Fruit fly (Drosophila melanogaster): ENCODE measurements around the gene pum.

pum gene

DNA sequence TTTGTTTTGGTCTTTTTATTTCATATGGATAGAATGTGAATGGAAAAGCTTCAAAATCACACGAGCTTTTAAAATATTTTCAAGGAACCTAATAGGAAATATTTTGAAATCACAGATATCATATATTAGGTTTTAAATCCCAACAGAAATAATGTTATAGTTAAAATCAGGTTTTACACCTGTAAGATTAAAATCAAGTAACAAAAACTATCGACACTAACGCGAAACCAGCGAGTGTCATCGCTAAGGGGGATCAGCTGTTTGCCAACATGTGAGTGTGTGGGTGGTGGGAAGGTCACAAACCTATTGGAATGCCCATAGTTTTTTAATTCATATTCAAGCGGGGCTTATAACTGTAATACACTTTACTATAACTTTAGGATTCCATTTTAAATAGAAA lies 198.8 kb downstream of the pum start, which contains the start of gene hyx (continued):
- no peak for TF ChIP-seq CG2116 (GFP tag; optimal IDR thresholded peaks at IDR 0.05)
- TF ChIP-seq CG9797 (GFP tag; optimal IDR thresholded peaks at IDR 0.05): no peak
- peak; percentile 20 for TF ChIP-seq CG10147 (GFP tag; optimal IDR thresholded peaks at IDR 0.05)
- TF ChIP-seq CG8388 (GFP tag; optimal IDR thresholded peaks at IDR 0.05): peak; percentile 41
- 0 out of 2 replicates have a peak, but pooled peaks have one; percentile 18 for TF ChIP-seq chm (GFP tag; IDR thresholded peaks at IDR 0.05)
- peak; percentile 56; the same call in 1 of the 3 replicates for TF ChIP-seq tgo (GFP tag; IDR thresholded peaks at IDR 0.05)
- 0 out of 3 replicates have a peak, but pooled peaks have one; percentile 15 for TF ChIP-seq CG17361 (GFP tag; IDR thresholded peaks at IDR 0.05)
- TF ChIP-seq zfh2 (GFP tag; optimal IDR thresholded peaks at IDR 0.05): peak; percentile 54
- TF ChIP-seq sr (GFP tag; IDR thresholded peaks at IDR 0.05): peak; percentile 79; the same call in 2 of the 3 replicates
- peak; percentile 77 for TF ChIP-seq CG2120 (GFP tag; optimal IDR thresholded peaks at IDR 0.05)
- TF ChIP-seq gcm (GFP tag; optimal IDR thresholded peaks at IDR 0.05): peak; percentile 3
- no peak for TF ChIP-seq Hey (tag; optimal IDR thresholded peaks at IDR 0.05)
- peak; percentile 33 for TF ChIP-seq phol (tag; optimal IDR thresholded peaks at IDR 0.05)
- TF ChIP-seq shn (GFP tag; optimal IDR thresholded peaks at IDR 0.05): peak; percentile 20
- TF ChIP-seq cad (GFP tag; optimal IDR thresholded peaks at IDR 0.05): no peak
- TF ChIP-seq row (GFP tag; IDR thresholded peaks at IDR 0.05): peak; percentile 90
- peak; percentile 54 for TF ChIP-seq pzg (GFP tag; optimal IDR thresholded peaks at IDR 0.05)
- no peak for TF ChIP-seq crc (GFP tag; optimal IDR thresholded peaks at IDR 0.05)
- no peak for TF ChIP-seq sqz (GFP tag; optimal IDR thresholded peaks at IDR 0.05)
- peak; percentile 13 for TF ChIP-seq HLH54F (GFP tag; optimal IDR thresholded peaks at IDR 0.05)
- TF ChIP-seq CG5245 (GFP tag; optimal IDR thresholded peaks at IDR 0.05): no peak
- peak; percentile 70 for TF ChIP-seq chn (GFP tag; optimal IDR thresholded peaks at IDR 0.05)
- TF ChIP-seq maf-S (GFP tag; optimal IDR thresholded peaks at IDR 0.05): peak; percentile 27
- TF ChIP-seq grn (GFP tag; optimal IDR thresholded peaks at IDR 0.05): peak; percentile 92
- peak; percentile 69 for TF ChIP-seq CG9932 (GFP tag; IDR thresholded peaks at IDR 0.05)
- peak; percentile 78 for TF ChIP-seq amos (GFP tag; IDR thresholded peaks at IDR 0.05; ENCODE audit: partially characterized antibody)
- peak; percentile 36 for TF ChIP-seq CG1647 (GFP tag; optimal IDR thresholded peaks at IDR 0.05)
- no peak for TF ChIP-seq CG17186 (GFP tag; optimal IDR thresholded peaks at IDR 0.05)
- peak; percentile 53 for TF ChIP-seq grau (tag; optimal IDR thresholded peaks at IDR 0.05)
- TF ChIP-seq CG8765 (GFP tag; IDR thresholded peaks at IDR 0.05): no peak
- peak; percentile 19 for TF ChIP-seq jumu (GFP tag; optimal IDR thresholded peaks at IDR 0.05)
- peak; percentile 29 for TF ChIP-seq CG10543 (GFP tag; optimal IDR thresholded peaks at IDR 0.05)
- peak; percentile 49 for TF ChIP-seq CG13624 (GFP tag; optimal IDR thresholded peaks at IDR 0.05)
- TF ChIP-seq mld (GFP tag; IDR thresholded peaks at IDR 0.05; ENCODE audit: partially characterized antibody): 0 out of 3 replicates have a peak, but pooled peaks have one; percentile 18
- TF ChIP-seq CG34224 (GFP tag; IDR thresholded peaks at IDR 0.05; ENCODE audit: partially characterized antibody): peak; percentile 86
- TF ChIP-seq Deaf1 (tag; optimal IDR thresholded peaks at IDR 0.05): peak; percentile 5
- TF ChIP-seq Taf1 (GFP tag; IDR thresholded peaks at IDR 0.05): 0 out of 2 replicates have a peak, but pooled peaks have one; percentile 41
- no peak for TF ChIP-seq MTF-1 (GFP tag; optimal IDR thresholded peaks at IDR 0.05; ENCODE audit: borderline replicate concordance)
- TF ChIP-seq Dbx (GFP tag; IDR thresholded peaks at IDR 0.05): peak; percentile 75
- 0 out of 3 replicates have a peak, but pooled peaks have one; percentile 24 for TF ChIP-seq ken (GFP tag; IDR thresholded peaks at IDR 0.05)
- peak in 1 of 2 experiments; percentile 16 for TF ChIP-seq chif (GFP tag; optimal IDR thresholded peaks at IDR 0.05)
- no peak for TF ChIP-seq CG10654 (GFP tag; optimal IDR thresholded peaks at IDR 0.05)
- TF ChIP-seq Drgx (GFP tag; IDR thresholded peaks at IDR 0.05): no peak
- peak; percentile 66 for TF ChIP-seq CG30403 (GFP tag; optimal IDR thresholded peaks at IDR 0.05)
- no peak for TF ChIP-seq seq (GFP tag; IDR thresholded peaks at IDR 0.05)
- no peak for TF ChIP-seq pros (GFP tag; optimal IDR thresholded peaks at IDR 0.05)
- TF ChIP-seq HmgZ (tag; optimal IDR thresholded peaks at IDR 0.05): peak; percentile 61
- no peak for TF ChIP-seq slp2 (GFP tag; optimal IDR thresholded peaks at IDR 0.05)
- peak; percentile 38 for TF ChIP-seq CG33557 (GFP tag; optimal IDR thresholded peaks at IDR 0.05)
- TF ChIP-seq hth (optimal IDR thresholded peaks at IDR 0.05): no peak
- TF ChIP-seq yki (optimal IDR thresholded peaks at IDR 0.05): no peak
- TF ChIP-seq cas (GFP tag; IDR thresholded peaks at IDR 0.05): 0 out of 2 replicates have a peak, but pooled peaks have one; percentile 27
